Worm (Caenorhabditis elegans) whole organism, late embryonic: Measurements from ENCODE around the gene T05C3.6.

Experiments
- F13H6.1 ChIP-seq: sonication (generic microtip); optimal IDR thresholded peaks from 2 replicates; lab custom pipeline; 2016; ENCODE audit warnings: missing genetic modification characterization, missing compliant biosample characterization
- ceh-14 ChIP-seq: sonication (generic microtip); optimal IDR thresholded peaks from 2 replicates; lab custom pipeline; 2016; ENCODE audit warnings: missing genotype, missing genetic modification characterization, missing compliant biosample characterization
- ceh-22 ChIP-seq: sonication (generic microtip); optimal IDR thresholded peaks from 2 replicates; lab custom pipeline; 2017; ENCODE audit warnings: missing biosample characterization, missing genetic modification characterization
- dve-1 ChIP-seq: sonication (generic microtip); optimal IDR thresholded peaks from 2 replicates; lab custom pipeline; 2017; ENCODE audit warnings: antibody characterized with exemption, mild to moderate bottlenecking, missing genetic modification characterization, missing compliant biosample characterization
- elt-2 ChIP-seq: sonication (generic microtip); optimal IDR thresholded peaks from 2 replicates; lab custom pipeline; 2016; ENCODE audit warnings: missing genetic modification reagents, missing genetic modification characterization, missing compliant biosample characterization
- gmeb-2 ChIP-seq: sonication (generic microtip); optimal IDR thresholded peaks from 2 replicates; lab custom pipeline; 2016; ENCODE audit warnings: missing genetic modification characterization, inconsistent platforms, missing compliant biosample characterization
- hlh-8 ChIP-seq: sonication (generic microtip); optimal IDR thresholded peaks from 2 replicates; lab custom pipeline; 2016; ENCODE audit warnings: missing genotype, missing genetic modification characterization, missing compliant biosample characterization
- nfya-1 ChIP-seq: sonication (generic microtip); optimal IDR thresholded peaks from 2 replicates; lab custom pipeline; 2017; ENCODE audit warnings: missing genetic modification characterization, mild to moderate bottlenecking, missing compliant biosample characterization, antibody characterized with exemption, moderate library complexity
- nhr-11 ChIP-seq: fragments of 150-350 bp; optimal IDR thresholded peaks from 2 replicates; lab custom pipeline; 2014; ENCODE audit warnings: missing biosample characterization, missing genetic modification characterization
- odd-2 ChIP-seq: sonication (generic microtip); optimal IDR thresholded peaks from 2 replicates; lab custom pipeline; 2017; ENCODE audit warnings: antibody characterized with exemption, mild to moderate bottlenecking, missing genetic modification characterization, missing compliant biosample characterization
- pqm-1 ChIP-seq: sonication (generic microtip); optimal IDR thresholded peaks from 2 replicates; lab custom pipeline; 2016; ENCODE audit warnings: missing genetic modification characterization, missing compliant biosample characterization
- pros-1 ChIP-seq: fragments of 150-350 bp; optimal IDR thresholded peaks from 2 replicates; lab custom pipeline; 2014; ENCODE audit warnings: missing biosample characterization, missing genetic modification reagents, missing genetic modification characterization
- ttx-3 ChIP-seq: sonication (generic microtip); optimal IDR thresholded peaks from 2 replicates; lab custom pipeline; 2016; ENCODE audit warnings: missing genetic modification reagents, missing genetic modification characterization, missing compliant biosample characterization
- unc-86 ChIP-seq: sonication (generic microtip); optimal IDR thresholded peaks from 2 replicates; lab custom pipeline; 2016; ENCODE audit warnings: missing genetic modification characterization, missing compliant biosample characterization

DNA sequence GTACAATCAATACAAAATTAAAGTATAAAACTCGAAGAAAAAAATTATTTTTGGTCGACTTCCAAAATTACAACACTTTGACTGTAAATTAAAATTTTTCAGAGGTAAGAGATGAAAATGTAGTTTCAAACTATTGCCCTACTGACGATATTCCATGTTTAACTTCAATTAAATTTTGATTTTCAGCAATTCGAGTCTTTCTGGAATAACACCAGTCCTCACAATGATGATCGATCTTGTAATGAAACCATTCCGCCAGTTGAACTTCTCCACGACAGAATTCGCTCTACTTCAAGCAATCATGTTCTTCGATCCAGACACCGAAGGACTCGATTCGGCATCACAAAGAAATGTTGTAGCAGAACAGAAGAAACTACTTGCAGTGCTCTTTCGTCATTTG is 18.9 kb downstream of the T05C3.6 start:
- TF ChIP-seq pros-1 (no peak), pqm-1 (tag; lab: Kevin White, UChicago) (no peak), F13H6.1 (tag; lab: Kevin White, UChicago) (no peak), unc-86 (tag; lab: Kevin White, UChicago) (no peak), hlh-8 (tag; lab: Kevin White, UChicago) (no peak), dve-1 (tag; lab: Kevin White, UChicago) (no peak), nfya-1 (tag; lab: Kevin White, UChicago) (no peak), ceh-22 (tag; lab: Kevin White, UChicago) (no peak), ttx-3 (tag; lab: Kevin White, UChicago) (no peak), gmeb-2 (no peak), elt-2 (tag; lab: Kevin White, UChicago) (no peak), nhr-11 (no peak), ceh-14 (no peak), odd-2 (tag; lab: Kevin White, UChicago) (no peak)
